Worm (Caenorhabditis elegans) whole organism, mixed stage, embryonic: ENCODE measurements around the gene W07G4.5.

ENCODE experiments used
- M03D4.4 ChIP-seq: sonication (generic microtip); optimal IDR thresholded peaks from 2 replicates; lab custom pipeline; 2017; ENCODE audit warnings: mild to moderate bottlenecking, missing genetic modification characterization, missing compliant biosample characterization
- hlh-1 ChIP-seq: fragments of 150-350 bp; optimal IDR thresholded peaks from 2 replicates; lab custom pipeline; 2014; ENCODE audit warnings: missing biosample characterization, missing genetic modification reagents, missing genetic modification characterization
- mep-1 ChIP-seq: fragments of 150-350 bp; optimal IDR thresholded peaks from 2 replicates; lab custom pipeline; 2017; ENCODE audit warnings: missing biosample characterization, missing genetic modification reagents, missing genetic modification characterization, inconsistent platforms
- nhr-12 ChIP-seq: fragments of 150-350 bp; optimal IDR thresholded peaks from 2 replicates; lab custom pipeline; 2014; ENCODE audit warnings: missing biosample characterization, missing genetic modification characterization
- nhr-237 ChIP-seq: fragments of 150-350 bp; optimal IDR thresholded peaks from 2 replicates; lab custom pipeline; 2014; ENCODE audit warnings: missing biosample characterization, missing genetic modification characterization
- nhr-76 ChIP-seq: sonication (generic microtip); optimal IDR thresholded peaks from 2 replicates; lab custom pipeline; 2017; ENCODE audit warnings: missing biosample characterization, missing genetic modification characterization
- pha-4 ChIP-seq: fragments of 150-350 bp; optimal IDR thresholded peaks from 2 replicates; lab custom pipeline; 2018; ENCODE audit warnings: missing biosample characterization, missing genetic modification reagents, missing genetic modification characterization

DNA sequence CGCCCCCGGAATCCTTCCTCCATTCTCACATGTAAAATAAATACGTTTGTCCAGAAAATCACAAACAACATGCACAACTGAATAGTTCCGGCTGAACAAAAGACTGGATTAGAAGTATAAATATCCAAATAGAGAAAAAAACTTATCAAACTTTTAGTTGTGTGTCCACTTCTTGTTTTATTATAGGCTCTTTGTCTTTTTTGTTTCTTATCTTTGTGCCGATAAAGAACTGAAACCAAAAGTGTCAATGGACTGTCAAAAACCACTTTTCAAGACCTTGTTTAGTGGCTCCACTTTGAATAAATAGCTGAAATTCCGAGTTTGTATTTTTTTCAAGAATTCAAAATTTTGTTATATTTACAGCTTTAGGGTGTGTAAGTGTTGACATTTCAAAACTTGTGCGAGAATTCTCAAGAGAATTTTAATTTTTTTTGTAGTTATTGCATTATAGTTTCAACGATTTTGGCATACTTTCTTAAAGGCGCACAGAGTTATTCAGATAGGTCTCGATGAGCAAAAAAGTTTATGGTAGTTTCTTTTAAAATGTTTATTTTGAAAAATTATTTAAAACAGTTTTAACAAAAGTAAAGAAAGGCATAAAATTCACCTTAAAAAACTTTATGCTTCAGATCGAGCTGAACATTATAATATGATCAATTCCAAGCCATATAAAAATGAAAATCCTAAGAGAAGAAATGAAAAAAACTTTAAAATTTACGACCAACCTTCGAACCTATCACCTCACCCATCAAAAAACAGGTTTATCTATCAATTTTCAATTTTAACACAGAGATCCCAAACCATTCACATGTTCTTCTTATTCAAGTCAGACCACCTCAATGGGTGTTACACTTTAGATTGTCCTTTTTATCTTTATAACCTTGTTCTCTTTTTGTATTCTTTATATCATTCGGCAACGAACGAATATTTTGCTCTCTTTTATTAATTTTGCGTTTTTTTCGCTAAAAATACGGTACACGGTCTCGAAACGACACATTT lies 1.4 kb upstream of the W07G4.5 start:
- TF ChIP-seq pha-4 (tag; lab: Kevin White, UChicago) (no peak), hlh-1 (tag; lab: Kevin White, UChicago) (no peak), nhr-12 (tag; lab: Kevin White, UChicago) (no peak), mep-1 (tag; lab: Kevin White, UChicago) (no peak), M03D4.4 (tag; lab: Kevin White, UChicago) (no peak), nhr-76 (no peak), nhr-237 (tag; lab: Kevin White, UChicago) (no peak)
